Worm (Caenorhabditis elegans) whole organism, L3 larva: Measurements from ENCODE around the gene srj-10.

ENCODE experiments used
- ceh-82 ChIP-seq: fragments of 150-350 bp; optimal IDR thresholded peaks from 2 replicates; lab custom pipeline; 2014; ENCODE audit warnings: missing biosample characterization, missing genetic modification characterization
- ceh-9 ChIP-seq: sonication (generic microtip); optimal IDR thresholded peaks from 2 replicates; lab custom pipeline; 2018; ENCODE audit warnings: missing biosample characterization, missing genetic modification characterization
- elt-3 ChIP-seq, 3 experiments: fragments of 150-350 bp in 1 of 3; sonication (generic microtip) in 2 of 3; optimal IDR thresholded peaks; 2 replicates in 2 of 3; 4 replicates in 1 of 3; lab custom pipeline; 2014 to 2017; ENCODE audit warnings: missing biosample characterization in 3 of 3, missing genetic modification characterization in 3 of 3
- fkh-10 ChIP-seq: sonication (generic microtip); optimal IDR thresholded peaks from 2 replicates; lab custom pipeline; 2017; ENCODE audit warnings: missing biosample characterization, missing genetic modification reagents, missing genetic modification characterization
- mdl-1 ChIP-seq: fragments of 150-350 bp; optimal IDR thresholded peaks from 2 replicates; lab custom pipeline; 2014; ENCODE audit warnings: missing biosample characterization, missing genetic modification characterization
- nhr-237 ChIP-seq: fragments of 150-350 bp; optimal IDR thresholded peaks from 2 replicates; lab custom pipeline; 2014; ENCODE audit warnings: missing biosample characterization, missing genetic modification characterization
- skn-1 ChIP-seq: fragments of 150-350 bp; optimal IDR thresholded peaks from 2 replicates; lab custom pipeline; 2014; ENCODE audit warnings: missing biosample characterization, missing genetic modification characterization
- tbx-2 ChIP-seq: sonication (generic microtip); optimal IDR thresholded peaks from 2 replicates; lab custom pipeline; 2016; ENCODE audit warnings: mild to moderate bottlenecking, missing genetic modification characterization, missing compliant biosample characterization
- zag-1 ChIP-seq: fragments of 150-350 bp; optimal IDR thresholded peaks from 2 replicates; lab custom pipeline; 2014; ENCODE audit warnings: missing biosample characterization, missing genetic modification characterization
- ztf-11 ChIP-seq: fragments of 150-350 bp; optimal IDR thresholded peaks from 2 replicates; lab custom pipeline; 2014; ENCODE audit warnings: missing biosample characterization, missing genetic modification characterization
- ztf-4 ChIP-seq: fragments of 150-350 bp; optimal IDR thresholded peaks from 2 replicates; lab custom pipeline; 2014; ENCODE audit warnings: missing biosample characterization, missing genetic modification characterization

DNA sequence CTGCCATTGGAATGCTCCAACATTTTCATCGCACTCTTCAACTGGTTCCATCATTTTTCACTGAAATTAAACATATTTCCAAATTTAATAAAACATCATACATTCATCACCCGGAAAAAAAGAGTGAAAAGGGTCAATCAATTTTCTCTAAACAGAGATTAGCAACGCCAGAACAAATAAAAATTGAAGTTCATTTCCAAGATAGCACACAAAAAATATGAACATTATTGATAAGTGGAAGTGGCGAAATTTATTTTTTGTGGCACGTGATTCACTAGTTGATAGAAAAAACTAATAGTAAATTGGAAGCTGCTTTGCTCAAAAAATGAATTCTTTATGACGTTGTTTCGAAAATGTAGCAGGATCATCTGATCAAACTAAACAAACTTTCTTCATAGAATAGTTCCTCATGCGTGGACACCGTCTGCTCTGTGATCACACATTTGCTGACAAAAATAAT is 1.5 kb upstream of the srj-10 start, which contains the start of the genes F14H3.12 and srj-29:
- TF ChIP-seq zag-1 (tag; lab: Kevin White, UChicago) (no peak), ztf-4 (tag; lab: Kevin White, UChicago) (no peak), fkh-10 (GFP tag; lab: Kevin White, UChicago) (no peak), elt-3 (tag; optimal IDR thresholded peaks at IDR 0.05; lab: Kevin White, UChicago) (no peak), skn-1 (tag; lab: Kevin White, UChicago) (no peak), ceh-9 (tag; lab: Kevin White, UChicago) (no peak), mdl-1 (tag; lab: Kevin White, UChicago) (no peak), nhr-237 (tag; lab: Kevin White, UChicago) (no peak), ceh-82 (tag; lab: Kevin White, UChicago) (no peak), ztf-11 (tag; lab: Kevin White, UChicago) (no peak), tbx-2 (no peak)
